Worm (Caenorhabditis elegans): Measurements from ENCODE around the gene nstp-6.

The nstp-6 gene

ce11 chrIV:3578667-3579066, 31.3 kb upstream of the nstp-6 start:
- TF ChIP-seq sea-2 (GFP tag; optimal IDR thresholded peaks at IDR 0.05) = no peak
- no peak for TF ChIP-seq nhr-67 (tag; optimal IDR thresholded peaks at IDR 0.05)

ce11 chrIV:3578155-3578554, 30.8 kb upstream of the nstp-6 start, which contains the start of gene Y37E11B.2:
Gene Y37E11B.2, plus strand, starts transcription at chrIV:3578455.
- no peak for TF ChIP-seq hmg-11 (tag; optimal IDR thresholded peaks at IDR 0.05)
- TF ChIP-seq ztf-11 (tag; optimal IDR thresholded peaks at IDR 0.05) = no peak
- no peak for TF ChIP-seq nhr-28 (tag; optimal IDR thresholded peaks at IDR 0.05)
- TF ChIP-seq zag-1 (tag; optimal IDR thresholded peaks at IDR 0.05) = no peak
- TF ChIP-seq nhr-67 (tag; optimal IDR thresholded peaks at IDR 0.05) = no peak

- TF ChIP-seq nhr-76 (tag; optimal IDR thresholded peaks at IDR 0.05) = no peak
Measured at ce11 chrIV:3570612-3571011, 23.2 kb upstream of the nstp-6 start.

ce11 chrIV:3568608-3569007, 21.2 kb upstream of the nstp-6 start, which contains the start of gene otpl-1:
Gene otpl-1, plus strand, starts transcription at chrIV:3568979.
- TF ChIP-seq lin-39 (tag; optimal IDR thresholded peaks at IDR 0.05) (no peak), R02D3.7 (tag; optimal IDR thresholded peaks at IDR 0.05) (no peak), unc-62 (GFP tag; optimal IDR thresholded peaks at IDR 0.05) (no peak), ztf-4 (tag; optimal IDR thresholded peaks at IDR 0.05) (no peak), nhr-11 (tag; optimal IDR thresholded peaks at IDR 0.05) (no peak), lin-15B (tag; optimal IDR thresholded peaks at IDR 0.05) (no peak), nhr-67 (tag; optimal IDR thresholded peaks at IDR 0.05) (no peak), nhr-77 (tag; optimal IDR thresholded peaks at IDR 0.05) (no peak), ama-1 (optimal IDR thresholded peaks at IDR 0.05) (no peak), nhr-237 (tag; optimal IDR thresholded peaks at IDR 0.05) (no peak), ceh-16 (tag; optimal IDR thresholded peaks at IDR 0.05) (no peak), nhr-43 (tag; optimal IDR thresholded peaks at IDR 0.05; ENCODE audit: poor library complexity, severe bottlenecking) (no peak), fkh-2 (tag; optimal IDR thresholded peaks at IDR 0.05) (no peak), elt-2 (tag; optimal IDR thresholded peaks at IDR 0.05) (no peak), nhr-23 (tag; optimal IDR thresholded peaks at IDR 0.05) (no peak)

ce11 chrIV:3564901-3565300, 17.5 kb upstream of the nstp-6 start, which contains the start of gene sre-5:
Gene sre-5, plus strand, starts transcription at chrIV:3565201.
- TF ChIP-seq fkh-2 (tag; optimal IDR thresholded peaks at IDR 0.05) (no peak), fos-1 (tag; optimal IDR thresholded peaks at IDR 0.05) (no peak), ZK546.5 (tag; optimal IDR thresholded peaks at IDR 0.05) (no peak), sea-2 (GFP tag; optimal IDR thresholded peaks at IDR 0.05) (no peak), lin-39 (tag; optimal IDR thresholded peaks at IDR 0.05) (no peak)

- TF ChIP-seq pqm-1 (tag; optimal IDR thresholded peaks at IDR 0.05) (no peak), ceh-16 (tag; optimal IDR thresholded peaks at IDR 0.05) (no peak), nfya-1 (tag; optimal IDR thresholded peaks at IDR 0.05; ENCODE audit: insufficient read depth) (no peak), lin-39 (tag; optimal IDR thresholded peaks at IDR 0.05) (no peak), ceh-28 (tag; optimal IDR thresholded peaks at IDR 0.05) (no peak), unc-39 (tag; optimal IDR thresholded peaks at IDR 0.05) (no peak), jun-1 (tag; optimal IDR thresholded peaks at IDR 0.05) (no peak), ZK546.5 (tag; optimal IDR thresholded peaks at IDR 0.05) (no peak), nhr-12 (tag; optimal IDR thresholded peaks at IDR 0.05) (no peak)
Measured at ce11 chrIV:3559201-3559600, 11.8 kb upstream of the nstp-6 start.

DNA sequence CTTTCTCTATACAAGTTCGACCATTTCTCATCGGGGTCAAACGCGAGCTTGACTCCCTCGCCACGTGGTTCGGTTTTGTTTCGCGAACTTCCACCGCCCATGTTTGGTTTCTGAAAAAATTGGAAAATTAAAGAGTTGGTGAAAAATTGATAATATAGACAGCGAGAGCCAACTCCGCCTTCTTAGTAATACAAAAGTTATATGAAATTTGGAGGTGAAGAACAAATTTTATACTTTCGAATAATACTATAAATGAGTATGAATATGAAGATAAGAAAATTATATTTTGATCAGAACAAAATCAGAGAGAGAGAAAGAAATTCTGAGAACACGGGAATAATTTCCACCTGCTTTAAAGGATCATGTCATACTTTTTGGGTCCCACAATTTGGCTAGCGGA, 9.9 kb upstream of the nstp-6 start, which contains the start of gene osm-9:
osm-9 (minus strand) TSS at position 101 of the 400 bp plus-strand sequence.
- TF ChIP-seq nhr-12 (tag; optimal IDR thresholded peaks at IDR 0.05) = no peak
- no peak for TF ChIP-seq aly-2 (tag; optimal IDR thresholded peaks at IDR 0.05)
- no peak for TF ChIP-seq pqm-1 (tag; optimal IDR thresholded peaks at IDR 0.05)
- TF ChIP-seq nhr-25 (tag; optimal IDR thresholded peaks at IDR 0.05) = no peak
- no peak for TF ChIP-seq ceh-16 (tag; optimal IDR thresholded peaks at IDR 0.05)
- TF ChIP-seq ztf-4 (tag; optimal IDR thresholded peaks at IDR 0.05) = no peak
- TF ChIP-seq elt-3 (tag; optimal IDR thresholded peaks at IDR 0.05) = no peak

All from whole organism, L3 larva.